Worm (Caenorhabditis elegans): ENCODE measurements around the gene T24H7.2.

T24H7.2 gene

ce11 chrII:6252707-6253106, 5.6 kb downstream of the T24H7.2 start:
- TF ChIP-seq nhr-129 (tag; optimal IDR thresholded peaks at IDR 0.05) (no peak), snpc-4 (tag; optimal IDR thresholded peaks at IDR 0.05) (no peak)

- TF ChIP-seq ceh-16 (tag; optimal IDR thresholded peaks at IDR 0.05) (no peak), nhr-21 (tag; optimal IDR thresholded peaks at IDR 0.05) (no peak), ceh-82 (tag; optimal IDR thresholded peaks at IDR 0.05) (no peak), unc-39 (tag; optimal IDR thresholded peaks at IDR 0.05) (no peak), unc-55 (GFP tag; optimal IDR thresholded peaks at IDR 0.05) (no peak), nhr-11 (tag; optimal IDR thresholded peaks at IDR 0.05) (no peak), C34F6.9 (tag; optimal IDR thresholded peaks at IDR 0.05) (no peak), alr-1 (tag; optimal IDR thresholded peaks at IDR 0.05) (no peak), ztf-4 (tag; optimal IDR thresholded peaks at IDR 0.05) (no peak), F13H6.1 (tag; optimal IDR thresholded peaks at IDR 0.05) (no peak)
Observed at ce11 chrII:6256024-6256423, 8.9 kb downstream of the T24H7.2 start, which contains the start of gene F13H8.5. F13H8.5 (minus strand) TSS chrII:6256124.

ce11 chrII:6257220-6257877, 10.2 kb downstream of the T24H7.2 start:
- TF ChIP-seq unc-39 (tag; optimal IDR thresholded peaks at IDR 0.05) (no peak), ceh-16 (tag; optimal IDR thresholded peaks at IDR 0.05) (no peak), blmp-1 (tag; optimal IDR thresholded peaks at IDR 0.05; ENCODE audit: insufficient read depth) (no peak), sma-3 (GFP tag; optimal IDR thresholded peaks at IDR 0.05) (no peak), nhr-12 (tag; optimal IDR thresholded peaks at IDR 0.05) (no peak), nhr-6 (tag; optimal IDR thresholded peaks at IDR 0.05) (no peak), nhr-237 (tag; optimal IDR thresholded peaks at IDR 0.05) (no peak), nhr-77 (tag; optimal IDR thresholded peaks at IDR 0.05) (no peak), F13H6.1 (tag; optimal IDR thresholded peaks at IDR 0.05) (no peak), nhr-25 (tag; optimal IDR thresholded peaks at IDR 0.05) (no peak), dmd-4 (tag; optimal IDR thresholded peaks at IDR 0.05) (no peak), ztf-11 (tag; optimal IDR thresholded peaks at IDR 0.05) (no peak), nhr-23 (tag; optimal IDR thresholded peaks at IDR 0.05) (no peak), C34F6.9 (tag; optimal IDR thresholded peaks at IDR 0.05) (no peak)

- TF ChIP-seq sma-9 (GFP tag; optimal IDR thresholded peaks at IDR 0.05) (peak; percentile 50), sma-9 (tag; optimal IDR thresholded peaks at IDR 0.05) (no peak), fos-1 (tag; optimal IDR thresholded peaks at IDR 0.05) (peak; percentile 60), nhr-237 (tag; optimal IDR thresholded peaks at IDR 0.05) (no peak)
Observed at ce11 chrII:6259867-6260266, 12.8 kb downstream of the T24H7.2 start, which contains the start of gene F13H8.11. F13H8.11 (minus strand) TSS chrII:6260021.

DNA sequence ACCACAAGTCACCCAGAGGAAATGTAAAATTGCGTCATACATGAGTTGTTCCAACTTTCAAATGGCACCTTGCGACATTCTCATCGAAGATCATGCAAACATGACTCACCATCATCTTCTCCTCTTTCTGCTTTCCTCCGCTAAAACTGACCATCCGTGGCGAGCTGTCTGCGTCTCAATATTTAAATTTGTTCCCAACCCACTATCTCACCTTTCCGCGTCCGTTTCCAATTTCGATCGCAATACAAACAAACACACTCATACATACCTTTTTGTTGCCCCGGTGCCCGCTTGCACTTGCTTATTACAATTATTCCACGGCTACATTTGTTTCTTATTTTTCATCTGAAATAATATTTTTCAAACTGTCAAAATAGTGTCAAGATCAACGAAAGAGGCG, 13.6 kb downstream of the T24H7.2 start, which contains the start of gene nmgp-1:
Gene nmgp-1, plus strand, starts transcription at position 174 of the 400 bp plus-strand sequence.
- TF ChIP-seq nhr-129 (tag; optimal IDR thresholded peaks at IDR 0.05) (peak; percentile 25), ceh-16 (tag; optimal IDR thresholded peaks at IDR 0.05) (no peak), fos-1 (tag; optimal IDR thresholded peaks at IDR 0.05) (peak; percentile 66)

ce11 chrII:6262222-6262621, 15.1 kb downstream of the T24H7.2 start, which contains the start of gene F13H8.12:
F13H8.12 (plus strand) TSS chrII:6262522.
- TF ChIP-seq elt-3 (tag; optimal IDR thresholded peaks at IDR 0.05) (no peak), nhr-129 (tag; optimal IDR thresholded peaks at IDR 0.05) (no peak), fos-1 (tag; optimal IDR thresholded peaks at IDR 0.05) (no peak), blmp-1 (tag; optimal IDR thresholded peaks at IDR 0.05; ENCODE audit: insufficient read depth) (no peak), nhr-21 (tag; optimal IDR thresholded peaks at IDR 0.05) (no peak), nhr-25 (tag; optimal IDR thresholded peaks at IDR 0.05) (no peak), C34F6.9 (tag; optimal IDR thresholded peaks at IDR 0.05) (no peak), ceh-82 (tag; optimal IDR thresholded peaks at IDR 0.05) (no peak), ztf-4 (tag; optimal IDR thresholded peaks at IDR 0.05) (no peak), unc-55 (GFP tag; optimal IDR thresholded peaks at IDR 0.05) (no peak)

ce11 chrII:6263685-6264084, 16.6 kb downstream of the T24H7.2 start, which contains the start of gene F13H8.3:
F13H8.3 (plus strand) TSS chrII:6263985.
- no peak for TF ChIP-seq Y55F3AM.14 (GFP tag; optimal IDR thresholded peaks at IDR 0.05)
